Worm (Caenorhabditis elegans) whole organism, L3 larva: ENCODE results near the gene Y49E10.4.

Experiments
- ama-1 ChIP-seq: fragments of 150-350 bp; optimal IDR thresholded peaks from 2 replicates; lab custom pipeline; 2018
- ceh-82 ChIP-seq: fragments of 150-350 bp; optimal IDR thresholded peaks from 2 replicates; lab custom pipeline; 2014; ENCODE audit warnings: missing biosample characterization, missing genetic modification characterization

DNA sequence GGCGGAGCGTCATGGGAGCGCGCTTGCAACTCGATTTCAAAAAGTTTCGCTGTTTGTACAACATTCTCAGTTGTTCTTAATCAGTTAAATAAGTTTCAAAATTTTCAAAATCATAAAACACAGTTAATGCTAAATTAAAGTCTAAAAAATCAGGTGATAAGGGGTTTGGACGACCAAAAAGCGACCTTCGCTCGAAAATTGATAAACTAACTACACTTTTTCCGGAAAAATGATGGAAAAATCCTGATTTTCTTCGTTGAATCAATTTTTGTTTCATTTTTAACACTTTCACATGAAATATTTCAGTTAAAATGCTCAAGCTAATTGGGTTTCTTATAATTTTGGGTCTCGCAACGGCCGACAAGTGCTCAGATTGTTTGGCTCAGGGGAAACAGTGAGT is 46.6 kb upstream of the Y49E10.4 start, which contains the start of gene Y49E10.16:
- no peak for TF ChIP-seq ama-1 (lab: Kevin White, UChicago)
- TF ChIP-seq ceh-82 (tag; lab: Kevin White, UChicago) = no peak
